Worm (Caenorhabditis elegans) whole organism, mixed stage, embryonic: ENCODE measurements around the gene djr-1.1.
"Not testable (repeated sequence)": the region's sequence is repeated elsewhere in the genome, so short reads cannot be mapped to it uniquely, and the experiment has no call there.

Experiments used
- blmp-1 ChIP-seq: fragments of 150-350 bp; optimal IDR thresholded peaks from 2 replicates; lab custom pipeline; 2014; ENCODE audit warnings: missing biosample characterization, missing genetic modification characterization
- ceh-39 ChIP-seq: fragments of 150-350 bp; optimal IDR thresholded peaks from 2 replicates; lab custom pipeline; 2014; ENCODE audit warnings: missing biosample characterization, missing genetic modification characterization
- ceh-83 ChIP-seq: fragments of 200-800 bp; sonication (Bioruptor generic); optimal IDR thresholded peaks from 2 replicates; lab custom pipeline; 2018; ENCODE audit warnings: mild to moderate bottlenecking, missing genetic modification characterization, missing compliant biosample characterization
- hlh-1 ChIP-seq: fragments of 150-350 bp; optimal IDR thresholded peaks from 2 replicates; lab custom pipeline; 2014; ENCODE audit warnings: missing biosample characterization, missing genetic modification reagents, missing genetic modification characterization
- lin-13 ChIP-seq: fragments of 150-350 bp; optimal IDR thresholded peaks from 2 replicates; lab custom pipeline; 2014; ENCODE audit warnings: missing biosample characterization, missing genetic modification characterization
- nhr-28 ChIP-seq: fragments of 150-350 bp; optimal IDR thresholded peaks from 2 replicates; lab custom pipeline; 2014; ENCODE audit warnings: missing biosample characterization, missing genetic modification characterization
- pha-4 ChIP-seq: fragments of 150-350 bp; optimal IDR thresholded peaks from 2 replicates; lab custom pipeline; 2018; ENCODE audit warnings: missing biosample characterization, missing genetic modification reagents, missing genetic modification characterization
- snpc-4 ChIP-seq: fragments of 150-350 bp; optimal IDR thresholded peaks from 2 replicates; lab custom pipeline; 2014; ENCODE audit warnings: missing biosample characterization, missing genetic modification characterization
- sptf-1 ChIP-seq: sonication (generic microtip); optimal IDR thresholded peaks from 2 replicates; lab custom pipeline; 2017; ENCODE audit warnings: mild to moderate bottlenecking, missing genetic modification characterization, moderate library complexity, missing compliant biosample characterization
- unc-62 ChIP-seq: fragments of 150-350 bp; optimal IDR thresholded peaks from 2 replicates; lab custom pipeline; 2014; ENCODE audit warnings: missing biosample characterization, missing genetic modification reagents, missing genetic modification characterization
- ztf-11 ChIP-seq: fragments of 150-350 bp; optimal IDR thresholded peaks from 2 replicates; lab custom pipeline; 2014; ENCODE audit warnings: missing biosample characterization, missing genetic modification characterization

- TF ChIP-seq hlh-1 (tag; lab: Kevin White, UChicago); blmp-1 (tag; lab: Kevin White, UChicago); lin-13 (tag; lab: Kevin White, UChicago); snpc-4; pha-4 (tag; lab: Kevin White, UChicago); ceh-83; ztf-11 (tag; lab: Kevin White, UChicago); ceh-39 (tag; lab: Kevin White, UChicago); sptf-1 (tag; lab: Kevin White, UChicago); unc-62 (GFP tag; lab: Kevin White, UChicago); nhr-28 (tag; lab: Kevin White, UChicago): not testable (repeated sequence)
Observed at ce11 chrII:312110-312509, 21.7 kb downstream of the djr-1.1 start, which contains the start of gene mps-2.
